Fruit fly (Drosophila melanogaster) whole organism, adult: ENCODE data around the gene CG9733.

ENCODE experiments used
- CG11617 ChIP-seq: fragments of 200-800 bp; sonication (Bioruptor generic); optimal IDR thresholded peaks from 2 replicates; lab custom pipeline; 2017; ENCODE audit warnings: mild to moderate bottlenecking, missing biosample characterization, missing genetic modification reagents, missing genetic modification characterization
- CG12768 ChIP-seq: fragments of 200-800 bp; sonication (Bioruptor generic); optimal IDR thresholded peaks from 2 replicates; lab custom pipeline; 2017; ENCODE audit warnings: missing biosample characterization, missing genetic modification characterization, mild to moderate bottlenecking, moderate library complexity, missing genetic modification reagents
- CG14711 ChIP-seq: fragments of 200-800 bp; sonication (Bioruptor generic); optimal IDR thresholded peaks from 2 replicates; lab custom pipeline; 2018; ENCODE audit warnings: missing biosample characterization, mild to moderate bottlenecking, missing genetic modification characterization, moderate library complexity
- CG1620 ChIP-seq: fragments of 200-800 bp; sonication (Bioruptor generic); optimal IDR thresholded peaks from 2 replicates; lab custom pipeline; 2016; ENCODE audit warnings: missing biosample characterization, missing genetic modification characterization
- CG33017 ChIP-seq: fragments of 200-800 bp; sonication (Bioruptor generic); optimal IDR thresholded peaks from 2 replicates; lab custom pipeline; 2018; ENCODE audit warnings: missing biosample characterization, mild to moderate bottlenecking, missing genetic modification characterization, moderate library complexity
- CG5204 ChIP-seq: fragments of 200-800 bp; sonication (Bioruptor generic); optimal IDR thresholded peaks from 2 replicates; lab custom pipeline; 2016; ENCODE audit warnings: missing biosample characterization, missing genetic modification characterization
- CG7045 ChIP-seq: fragments of 200-800 bp; sonication (Bioruptor generic); optimal IDR thresholded peaks from 2 replicates; lab custom pipeline; 2017; ENCODE audit warnings: missing biosample characterization, mild to moderate bottlenecking, missing genetic modification characterization
- CG7101 ChIP-seq: fragments of 200-800 bp; sonication (Bioruptor generic); optimal IDR thresholded peaks from 2 replicates; lab custom pipeline; 2018; ENCODE audit warnings: missing biosample characterization, mild to moderate bottlenecking, missing genetic modification characterization, moderate library complexity
- Clk ChIP-seq: fragments of 200-800 bp; sonication (Bioruptor generic); optimal IDR thresholded peaks from 2 replicates; lab custom pipeline; 2017; ENCODE audit warnings: missing biosample characterization, missing genetic modification characterization
- Crg-1 ChIP-seq: fragments of 200-800 bp; sonication (Bioruptor generic); optimal IDR thresholded peaks from 2 replicates; lab custom pipeline; 2016; ENCODE audit warnings: missing biosample characterization, missing genetic modification characterization
- Hr96 ChIP-seq: fragments of 200-800 bp; sonication (Bioruptor generic); optimal IDR thresholded peaks from 2 replicates; lab custom pipeline; 2016; ENCODE audit warnings: missing biosample characterization, missing genetic modification characterization
- Mnt ChIP-seq: fragments of 200-800 bp; sonication (Bioruptor generic); optimal IDR thresholded peaks from 2 replicates; lab custom pipeline; 2016; ENCODE audit warnings: missing biosample characterization, mild to moderate bottlenecking, missing genetic modification characterization
- bab1 ChIP-seq: fragments of 200-800 bp; sonication (Bioruptor generic); optimal IDR thresholded peaks from 3 replicates; lab custom pipeline; 2019; ENCODE audit warnings: missing biosample characterization, mild to moderate bottlenecking, missing genetic modification characterization, moderate library complexity
- cic ChIP-seq: fragments of 200-800 bp; sonication (Bioruptor generic); optimal IDR thresholded peaks from 2 replicates; lab custom pipeline; 2017; ENCODE audit warnings: missing biosample characterization, mild to moderate bottlenecking, missing genetic modification characterization, moderate library complexity
- cnc ChIP-seq, 2 experiments: fragments of >200 bp; optimal IDR thresholded peaks; 2 replicates each; lab custom pipeline; 2017
- kay ChIP-seq: fragments of 200-800 bp; sonication (Bioruptor generic); peaks from one replicate; lab custom pipeline; 2016; ENCODE audit warnings: missing biosample characterization, missing genetic modification characterization, borderline replicate concordance
- ovo ChIP-seq: fragments of 200-800 bp; sonication (Bioruptor generic); optimal IDR thresholded peaks from 2 replicates; lab custom pipeline; 2016; ENCODE audit warnings: missing biosample characterization, missing genetic modification characterization
- pad ChIP-seq: fragments of 200-800 bp; sonication (Bioruptor generic); optimal IDR thresholded peaks from 3 replicates; lab custom pipeline; 2017; ENCODE audit warnings: missing biosample characterization, missing genetic modification characterization, mild to moderate bottlenecking, moderate library complexity, missing genetic modification reagents
- tj ChIP-seq: fragments of 200-800 bp; sonication (Bioruptor generic); optimal IDR thresholded peaks from 3 replicates; lab custom pipeline; 2017; ENCODE audit warnings: missing biosample characterization, mild to moderate bottlenecking, missing genetic modification characterization, moderate library complexity
- toe ChIP-seq: fragments of 200-800 bp; sonication (Bioruptor generic); optimal IDR thresholded peaks from 2 replicates; lab custom pipeline; 2016; ENCODE audit warnings: missing biosample characterization, missing genetic modification characterization

CG9733 gene

DNA sequence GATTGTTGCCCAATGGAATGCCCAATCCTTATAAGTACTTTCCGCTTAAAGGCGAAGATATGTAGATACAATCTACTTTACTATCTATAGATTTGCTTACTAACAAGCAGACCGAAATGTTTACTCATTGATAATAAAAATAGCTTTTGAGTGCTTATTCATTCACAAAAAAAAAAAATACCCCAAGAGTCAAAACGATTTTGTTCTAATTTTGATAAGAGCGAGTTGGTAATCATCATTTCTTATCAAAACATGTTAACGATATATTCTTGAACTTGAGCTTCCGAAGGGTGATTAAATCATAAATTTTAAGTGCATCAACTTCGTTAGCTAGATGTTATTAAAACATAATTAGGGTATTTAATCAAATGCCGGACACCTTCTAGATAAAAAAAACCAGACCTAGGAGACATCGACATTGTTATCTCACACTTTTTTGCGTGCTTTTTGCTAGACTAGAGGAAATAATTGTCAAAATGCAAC is 4.0 kb upstream of the CG9733 start, which contains the start of gene CG9682:
TSS of gene CG9682 (plus strand) at position 433 of the 483 bp plus-strand sequence.
- TF ChIP-seq Hr96 (GFP tag; lab: Kevin White, UChicago) (no peak), CG12768 (GFP tag; lab: Kevin White, UChicago) (no peak), ovo (no peak), Crg-1 (GFP tag; lab: Kevin White, UChicago) (no peak), toe (GFP tag; lab: Kevin White, UChicago) (no peak), CG7045 (no peak), CG1620 (GFP tag; lab: Kevin White, UChicago) (no peak)

DNA sequence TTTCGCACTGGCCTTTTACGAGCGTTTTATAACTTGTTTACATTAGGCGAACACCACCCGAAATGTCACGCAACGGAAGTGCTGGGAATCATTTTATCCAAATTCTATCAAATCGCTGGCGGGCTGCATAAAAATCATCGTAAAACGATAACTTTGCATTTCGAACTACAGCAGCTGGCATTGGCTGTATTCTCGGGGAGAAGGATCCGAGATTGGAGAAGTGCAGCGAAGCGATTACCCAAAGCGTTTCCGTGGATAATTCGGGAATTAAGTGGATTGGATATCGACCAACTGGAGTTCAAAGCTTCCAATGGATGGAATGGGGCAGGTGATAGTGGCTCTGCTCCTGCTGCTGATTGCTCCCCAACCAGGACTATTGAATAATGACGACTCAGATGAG is 2.8 kb upstream of the CG9733 start, which contains the start of gene CG34299:
TSS of gene CG34299 (plus strand) at position 301 of the 400 bp plus-strand sequence.
- TF ChIP-seq Hr96 (GFP tag; lab: Kevin White, UChicago) (no peak), CG12768 (GFP tag; lab: Kevin White, UChicago) (no peak), CG33017 (tag; lab: Kevin White, UChicago) (no peak), cnc (optimal IDR thresholded peaks at IDR 0.05; lab: Kevin White, UChicago) (no peak), CG7045 (no peak), ovo (no peak), bab1 (GFP tag; lab: Kevin White, UChicago) (no peak), pad (GFP tag; lab: Kevin White, UChicago) (no peak), Crg-1 (GFP tag; lab: Kevin White, UChicago) (no peak), Mnt (GFP tag; lab: Kevin White, UChicago) (no peak), CG5204 (no peak), CG14711 (no peak)

DNA sequence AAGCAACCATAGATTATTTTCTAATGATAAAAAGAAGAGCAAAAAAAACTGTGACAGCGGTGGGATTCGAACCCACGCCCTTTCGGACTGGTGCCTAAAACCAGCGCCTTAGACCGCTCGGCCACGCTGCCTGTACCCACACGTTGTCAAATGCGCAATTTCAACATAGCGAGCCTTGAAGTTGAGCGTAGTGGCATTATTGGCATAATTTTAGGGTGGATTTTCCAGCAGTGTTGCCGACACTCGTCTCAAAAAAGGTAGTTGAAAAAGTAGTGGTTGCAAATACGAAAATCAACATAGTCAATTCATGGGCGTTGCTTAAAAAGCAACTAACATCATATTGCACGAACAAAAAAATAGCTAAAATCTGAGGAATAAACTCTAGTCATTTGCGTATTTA is 2.1 kb upstream of the CG9733 start:
- TF ChIP-seq bab1 (GFP tag; lab: Kevin White, UChicago) (peak; percentile 32), CG33017 (tag; lab: Kevin White, UChicago) (no peak), kay (GFP tag; lab: Kevin White, UChicago) (no peak)

DNA sequence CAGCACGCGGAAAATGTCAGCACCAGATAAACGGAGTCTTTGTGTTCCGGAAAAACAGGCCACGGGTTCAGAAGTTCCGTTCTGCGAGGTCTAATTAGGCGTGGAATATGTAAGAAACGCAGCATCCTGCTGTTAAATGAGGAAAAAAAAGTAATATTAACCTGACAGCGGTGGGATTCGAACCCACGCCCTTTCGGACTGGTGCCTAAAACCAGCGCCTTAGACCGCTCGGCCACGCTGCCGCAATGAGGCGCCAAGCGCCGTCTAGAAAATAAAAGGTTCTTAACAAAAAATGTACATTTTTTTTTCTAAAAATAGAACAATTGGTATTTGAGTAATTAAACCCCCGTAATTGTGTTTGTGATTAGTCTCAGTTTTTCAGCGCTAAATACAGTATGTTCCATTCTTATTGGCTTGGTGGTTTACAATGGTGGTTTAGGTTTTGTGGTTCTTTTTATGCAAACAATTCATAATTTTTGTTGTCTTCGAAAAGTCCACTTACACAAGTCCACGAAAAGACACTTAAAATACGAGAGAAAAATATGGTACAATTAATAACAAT is 1.4 kb upstream of the CG9733 start:
- TF ChIP-seq CG12768 (GFP tag; lab: Kevin White, UChicago) (peak; percentile 48), Crg-1 (GFP tag; lab: Kevin White, UChicago) (no peak), CG14711 (peak; percentile 43), Hr96 (GFP tag; lab: Kevin White, UChicago) (no peak), CG33017 (tag; lab: Kevin White, UChicago) (no peak), CG5204 (no peak)

DNA sequence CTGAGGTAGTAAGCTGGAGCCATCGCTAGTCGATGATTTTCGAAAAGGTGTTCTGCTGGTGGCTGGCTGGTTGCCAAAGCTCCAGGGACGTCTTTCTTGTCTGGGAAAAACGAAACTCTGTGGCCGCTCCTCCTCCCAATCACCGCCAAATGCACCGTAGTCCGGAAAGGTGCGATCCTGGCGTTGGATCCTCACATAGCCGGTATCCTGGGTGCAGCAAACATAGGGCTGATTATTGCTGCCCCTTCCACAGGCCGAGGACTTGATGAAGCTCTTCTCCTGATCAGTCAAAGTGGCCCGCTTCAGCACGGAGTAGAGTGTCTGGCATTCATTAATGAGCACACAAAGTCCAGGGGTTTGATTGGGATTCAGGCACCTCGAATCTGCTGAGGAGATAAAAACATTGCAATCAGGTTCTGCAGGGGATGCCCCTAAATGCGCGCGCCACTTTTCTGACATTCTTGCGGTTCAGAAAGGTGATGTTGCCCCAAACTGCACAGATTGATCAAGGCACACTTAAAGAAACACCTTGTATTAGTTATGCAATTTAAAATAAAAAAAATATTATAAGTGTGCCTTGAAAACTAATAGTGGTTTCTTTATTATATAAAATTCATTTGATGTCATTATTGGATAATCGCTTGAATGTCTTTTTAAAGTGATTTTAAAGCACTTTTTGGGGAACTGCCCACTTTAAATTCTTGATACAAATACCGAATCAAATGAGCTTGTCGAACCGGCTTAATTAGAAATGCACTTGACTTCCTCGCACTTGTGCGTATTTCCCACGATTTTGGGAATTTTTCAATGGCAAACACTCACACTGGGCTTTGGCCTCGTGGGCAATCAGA is 539 bp downstream of the CG9733 start:
- TF ChIP-seq CG5204 (no peak), kay (GFP tag; lab: Kevin White, UChicago) (peak; percentile 53), toe (GFP tag; lab: Kevin White, UChicago) (no peak)

DNA sequence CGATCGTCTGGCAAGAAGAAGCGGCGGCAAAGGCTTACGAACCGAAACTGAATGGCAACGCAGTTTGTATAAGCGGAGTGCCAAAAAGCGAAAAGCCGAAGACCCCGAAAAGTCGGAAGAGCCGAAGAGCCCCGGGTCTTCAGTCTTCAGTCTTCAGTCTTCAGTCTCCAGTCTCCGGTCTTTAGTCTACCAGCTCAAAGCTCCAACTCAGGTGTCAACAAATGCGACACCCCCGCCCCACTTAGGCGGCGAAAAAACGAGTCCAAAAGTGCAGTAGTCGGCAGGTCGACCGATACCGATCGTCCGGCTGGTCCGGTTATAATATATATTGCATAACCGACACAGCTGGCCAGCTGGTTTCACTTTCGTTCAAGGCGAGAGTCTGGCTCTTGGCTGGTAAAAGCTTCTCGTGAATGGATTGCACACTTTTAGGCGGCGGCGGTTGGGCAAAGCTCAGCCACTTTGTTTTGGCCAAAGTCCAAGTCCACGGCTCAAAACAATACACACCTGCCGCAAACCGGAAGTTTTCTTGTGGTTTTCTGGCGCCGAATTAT is 3.2 kb downstream of the CG9733 start, which contains the start of gene CG9737:
TSS of gene CG9737 (minus strand) at position 51 of the 554 bp plus-strand sequence.
- TF ChIP-seq CG12768 (GFP tag; lab: Kevin White, UChicago) (peak; percentile 82), kay (GFP tag; lab: Kevin White, UChicago) (peak; percentile 8), CG11617 (GFP tag; lab: Kevin White, UChicago) (peak; percentile 40), CG7045 (peak; percentile 35), Mnt (GFP tag; lab: Kevin White, UChicago) (no peak), pad (GFP tag; lab: Kevin White, UChicago) (no peak), ovo (no peak), CG7101 (tag; lab: Kevin White, UChicago) (no peak), CG14711 (no peak), tj (GFP tag; lab: Kevin White, UChicago) (peak; percentile 93), Clk (no peak), CG5204 (peak; percentile 26), Hr96 (GFP tag; lab: Kevin White, UChicago) (peak; percentile 70), Crg-1 (GFP tag; lab: Kevin White, UChicago) (no peak), bab1 (GFP tag; lab: Kevin White, UChicago) (peak; percentile 67), cnc (optimal IDR thresholded peaks at IDR 0.05; lab: Kevin White, UChicago) (no peak), CG1620 (GFP tag; lab: Kevin White, UChicago) (no peak), cic (GFP tag; lab: Kevin White, UChicago) (peak; percentile 44), toe (GFP tag; lab: Kevin White, UChicago) (peak; percentile 71), CG33017 (tag; lab: Kevin White, UChicago) (peak; percentile 26)
